Worm (Caenorhabditis elegans) whole organism, late embryonic: ENCODE results near the gene kin-21.

Experiments
- ceh-2 ChIP-seq: sonication (generic microtip); optimal IDR thresholded peaks from 2 replicates; lab custom pipeline; 2016; ENCODE audit warnings: missing genotype, missing genetic modification characterization, missing compliant biosample characterization
- ttx-3 ChIP-seq: sonication (generic microtip); optimal IDR thresholded peaks from 2 replicates; lab custom pipeline; 2016; ENCODE audit warnings: missing genetic modification reagents, missing genetic modification characterization, missing compliant biosample characterization

- TF ChIP-seq ceh-2 (tag; lab: Kevin White, UChicago): no peak
- TF ChIP-seq ttx-3: no peak
These were observed 3.6 kb downstream of the kin-21 start, which contains the start of gene msp-81 for ce11 chrIV:9836317-9836716.
